Worm (Caenorhabditis elegans) whole organism, young adult: ENCODE data around the gene cyp-34A9.

Source experiments
- Y95B8A.8 ChIP-seq: fragments of 200-800 bp; sonication (Bioruptor generic); IDR thresholded peaks from 2 replicates; pipeline ENCODE4 v1.3.6; 2022; ENCODE audit warnings: missing genetic modification reagents, missing genetic modification characterization, missing compliant biosample characterization
- ama-1 ChIP-seq, 3 experiments: fragments of 150-350 bp in 1 of 3; sonication (generic microtip) in 2 of 3; optimal IDR thresholded peaks; 2 replicates each; lab custom pipeline; 2014 to 2018; ENCODE audit warnings: missing biosample characterization in 2 of 3, missing genetic modification characterization in 2 of 3, missing genetic modification reagents in 2 of 3
- aptf-3 ChIP-seq: fragments of 200-800 bp; sonication (Bioruptor generic); IDR thresholded peaks from 2 replicates; pipeline ENCODE4 v1.3.6; 2022; ENCODE audit warnings: missing genetic modification characterization, missing compliant biosample characterization
- lin-26 ChIP-seq: fragments of 200-800 bp; sonication (Bioruptor generic); IDR thresholded peaks from 2 replicates; pipeline ENCODE4 v1.3.6; 2022; ENCODE audit warnings: missing genetic modification reagents, missing genetic modification characterization, missing compliant biosample characterization
- lir-1 ChIP-seq: fragments of 200-800 bp; sonication (Bioruptor generic); conservative IDR thresholded peaks from 2 replicates; pipeline ENCODE4 v1.3.6; 2022; ENCODE audit warnings: missing genetic modification reagents, missing genetic modification characterization, missing compliant biosample characterization
- nfya-1 ChIP-seq: sonication (generic microtip); optimal IDR thresholded peaks from 2 replicates; lab custom pipeline; 2017; ENCODE audit warnings: antibody characterized with exemption, missing compliant biosample characterization, missing genetic modification characterization, borderline replicate concordance; ENCODE audit not compliant: insufficient read depth
- rpc-1 ChIP-seq, 2 experiments: fragments of 150-350 bp in 1 of 2; sonication (generic microtip) in 1 of 2; optimal IDR thresholded peaks; 2 replicates each; lab custom pipeline; 2014 to 2018; ENCODE audit warnings: missing biosample characterization in 1 of 2, missing genetic modification characterization in 1 of 2, missing genetic modification reagents in 1 of 2, missing genotype in 1 of 2
- unc-62 ChIP-seq: fragments of 150-350 bp; optimal IDR thresholded peaks from 2 replicates; lab custom pipeline; 2014; ENCODE audit warnings: missing biosample characterization, missing genetic modification reagents, missing genetic modification characterization

- no peak for TF ChIP-seq rpc-1 (optimal IDR thresholded peaks at IDR 0.05; lab: Kevin White, UChicago)
- no peak for TF ChIP-seq rpc-1 (tag; optimal IDR thresholded peaks at IDR 0.05; lab: Kevin White, UChicago)
- no peak for TF ChIP-seq unc-62 (GFP tag; lab: Kevin White, UChicago)
- no peak for TF ChIP-seq nfya-1
- no peak for TF ChIP-seq ama-1 (optimal IDR thresholded peaks at IDR 0.05; lab: Kevin White, UChicago)
- no peak for TF ChIP-seq ama-1 (GFP tag; optimal IDR thresholded peaks at IDR 0.05; lab: Kevin White, UChicago)
- no peak for TF ChIP-seq lir-1 (GFP tag; lab: Robert Waterston, UW)
- no peak for TF ChIP-seq Y95B8A.8 (GFP tag; lab: Robert Waterston, UW)
- TF ChIP-seq aptf-3 (GFP tag; lab: Robert Waterston, UW), result no peak
- no peak for TF ChIP-seq lin-26
Observed at ce11 chrV:3976964-3977363, 6.6 kb upstream of the cyp-34A9 start, which contains the start of gene str-83.
